Fruit fly (Drosophila melanogaster) whole organism, embryonic: ENCODE data around the gene CG7557.
A peak's percentile ranks its signal among the peaks of the same experiment; 100 is the strongest.

Source experiments
- Bgb ChIP-seq: fragments of 200-800 bp; sonication (Bioruptor generic); IDR thresholded peaks from 2 replicates; pipeline ENCODE4 v1.3.6; 2022; ENCODE audit warnings: missing biosample characterization, missing genetic modification characterization; ENCODE audit not compliant: partially characterized antibody
- CG10147 ChIP-seq: fragments of 200-800 bp; sonication (Bioruptor generic); optimal IDR thresholded peaks from 2 replicates; lab custom pipeline; 2019; ENCODE audit warnings: missing biosample characterization, mild to moderate bottlenecking, missing genetic modification characterization, moderate library complexity
- CG10431 ChIP-seq: fragments of 200-800 bp; sonication (Bioruptor generic); optimal IDR thresholded peaks from 3 replicates; lab custom pipeline; 2018; ENCODE audit warnings: missing biosample characterization, mild to moderate bottlenecking, missing genetic modification characterization
- CG11723 ChIP-seq: fragments of 200-800 bp; sonication (Bioruptor generic); optimal IDR thresholded peaks from 2 replicates; lab custom pipeline; 2017; ENCODE audit warnings: missing biosample characterization, mild to moderate bottlenecking, missing genetic modification characterization
- CG12299 ChIP-seq: fragments of 200-800 bp; sonication (Bioruptor generic); optimal IDR thresholded peaks from 2 replicates; lab custom pipeline; 2018; ENCODE audit warnings: missing biosample characterization, mild to moderate bottlenecking, missing genetic modification characterization
- CG16813 ChIP-seq: fragments of 200-800 bp; sonication (Bioruptor generic); IDR thresholded peaks from 3 replicates; pipeline ENCODE4 v1.3.6; 2022; ENCODE audit warnings: missing biosample characterization, missing genetic modification characterization; ENCODE audit not compliant: partially characterized antibody
- CG17912 ChIP-seq: fragments of 200-800 bp; sonication (Bioruptor generic); optimal IDR thresholded peaks from 2 replicates; lab custom pipeline; 2018; ENCODE audit warnings: missing biosample characterization, mild to moderate bottlenecking, missing genetic modification characterization
- CG1792 ChIP-seq: fragments of 200-800 bp; sonication (Bioruptor generic); optimal IDR thresholded peaks from 2 replicates; lab custom pipeline; 2016; ENCODE audit warnings: missing biosample characterization, missing genetic modification characterization
- CG31441 ChIP-seq: fragments of 200-800 bp; sonication (Bioruptor generic); IDR thresholded peaks from 2 replicates; pipeline ENCODE4 v1.3.6; 2022; ENCODE audit warnings: missing biosample characterization, missing genetic modification characterization
- CG32772 ChIP-seq: fragments of 200-800 bp; sonication (Bioruptor generic); IDR thresholded peaks from 2 replicates; pipeline ENCODE4 v1.3.6; 2022; ENCODE audit warnings: missing biosample characterization, missing genetic modification characterization
- CG3847 ChIP-seq: fragments of 200-800 bp; sonication (Bioruptor generic); IDR thresholded peaks from 2 replicates; pipeline ENCODE4 v1.3.6; 2022; ENCODE audit warnings: missing biosample characterization, missing genetic modification characterization
- CG4404 ChIP-seq: fragments of 200-800 bp; sonication (Bioruptor generic); IDR thresholded peaks from 2 replicates; pipeline ENCODE4 v1.3.6; 2022; ENCODE audit warnings: missing biosample characterization, missing genetic modification characterization
- CG5245 ChIP-seq: fragments of 200-800 bp; sonication (Bioruptor generic); optimal IDR thresholded peaks from 3 replicates; lab custom pipeline; 2016; ENCODE audit warnings: missing biosample characterization, missing genetic modification characterization
- CG7928 ChIP-seq: fragments of 200-800 bp; sonication (Bioruptor generic); optimal IDR thresholded peaks from 2 replicates; lab custom pipeline; 2017; ENCODE audit warnings: missing biosample characterization, mild to moderate bottlenecking, missing genetic modification characterization
- CG8765 ChIP-seq: fragments of 200-800 bp; sonication (Bioruptor generic); IDR thresholded peaks from 2 replicates; pipeline ENCODE4 v1.3.6; 2022; ENCODE audit warnings: missing biosample characterization, missing genetic modification characterization
- CG8924 ChIP-seq: fragments of 200-800 bp; optimal IDR thresholded peaks from 3 replicates; lab custom pipeline; 2019; ENCODE audit warnings: missing biosample characterization, mild to moderate bottlenecking, missing genetic modification characterization, moderate library complexity
- D19B ChIP-seq: fragments of 200-800 bp; sonication (Bioruptor generic); optimal IDR thresholded peaks from 2 replicates; lab custom pipeline; 2017; ENCODE audit warnings: missing biosample characterization, mild to moderate bottlenecking, missing genetic modification characterization
- Dip3 ChIP-seq: fragments of 200-800 bp; sonication (Bioruptor generic); optimal IDR thresholded peaks from 3 replicates; lab custom pipeline; 2016; ENCODE audit warnings: missing biosample characterization, missing genetic modification characterization
- Doc3 ChIP-seq: fragments of 200-800 bp; sonication (Bioruptor generic); IDR thresholded peaks from 3 replicates; pipeline ENCODE4 v1.3.6; 2022; ENCODE audit warnings: missing biosample characterization, missing genetic modification characterization; ENCODE audit not compliant: partially characterized antibody
- Ets65A ChIP-seq: fragments of 200-800 bp; sonication (Bioruptor generic); peaks from one replicate; lab custom pipeline; 2016; ENCODE audit warnings: missing biosample characterization, missing genetic modification characterization
- Gsc ChIP-seq: fragments of 200-800 bp; sonication (Bioruptor generic); IDR thresholded peaks from 2 replicates; pipeline ENCODE4 v1.3.6; 2022; ENCODE audit warnings: missing biosample characterization, missing genetic modification characterization
- HLH3B ChIP-seq: fragments of 200-800 bp; sonication (Bioruptor generic); IDR thresholded peaks from 2 replicates; pipeline ENCODE4 v1.3.6; 2022; ENCODE audit warnings: missing biosample characterization, missing genetic modification characterization
- Hr39 ChIP-seq: fragments of >200 bp; optimal IDR thresholded peaks from 2 replicates; lab custom pipeline; 2017
- Hr51 ChIP-seq, 2 experiments: fragments of 200-800 bp; sonication (Bioruptor generic); optimal IDR thresholded peaks; 2 replicates in 1 of 2; 3 replicates in 1 of 2; lab custom pipeline; 2016 to 2018; ENCODE audit warnings: missing biosample characterization in 2 of 2, missing genetic modification characterization in 2 of 2, mild to moderate bottlenecking in 1 of 2, moderate library complexity in 1 of 2
- Max ChIP-seq: fragments of 200-800 bp; sonication (Bioruptor generic); optimal IDR thresholded peaks from 2 replicates; lab custom pipeline; 2016; ENCODE audit warnings: missing biosample characterization, mild to moderate bottlenecking, missing genetic modification characterization
- Nf-YC ChIP-seq: fragments of 200-800 bp; optimal IDR thresholded peaks from 3 replicates; lab custom pipeline; 2019; ENCODE audit warnings: missing biosample characterization, mild to moderate bottlenecking, missing genetic modification characterization, moderate library complexity
- Optix ChIP-seq: fragments of 200-800 bp; sonication (Bioruptor generic); IDR thresholded peaks from 3 replicates; pipeline ENCODE4 v1.3.6; 2022; ENCODE audit warnings: missing biosample characterization, missing genetic modification characterization
- Sox100B ChIP-seq: fragments of 200-800 bp; sonication (Bioruptor generic); optimal IDR thresholded peaks from 3 replicates; lab custom pipeline; 2018; ENCODE audit warnings: missing biosample characterization, mild to moderate bottlenecking, missing genetic modification characterization
- Usf ChIP-seq: fragments of 200-800 bp; sonication (Bioruptor generic); optimal IDR thresholded peaks from 2 replicates; lab custom pipeline; 2017; ENCODE audit warnings: missing genotype, missing biosample characterization, missing genetic modification characterization
- bab2 ChIP-seq: fragments of 200-800 bp; sonication (Bioruptor generic); optimal IDR thresholded peaks from 2 replicates; lab custom pipeline; 2016; ENCODE audit warnings: missing biosample characterization, missing genetic modification characterization
- bbx ChIP-seq: fragments of 200-800 bp; sonication (Bioruptor generic); IDR thresholded peaks from 2 replicates; pipeline ENCODE4 v1.3.6; 2022; ENCODE audit warnings: missing biosample characterization, missing genetic modification characterization; ENCODE audit not compliant: partially characterized antibody
- cas ChIP-seq: fragments of 200-800 bp; sonication (Bioruptor generic); IDR thresholded peaks from 2 replicates; pipeline ENCODE4 v1.3.6; 2022; ENCODE audit warnings: missing biosample characterization, missing genetic modification characterization
- caup ChIP-seq: fragments of 200-800 bp; sonication (Bioruptor generic); optimal IDR thresholded peaks from 3 replicates; lab custom pipeline; 2017; ENCODE audit warnings: missing biosample characterization, mild to moderate bottlenecking, missing genetic modification characterization, moderate library complexity; ENCODE audit not compliant: severe bottlenecking
- chinmo ChIP-seq: fragments of 200-800 bp; sonication (Bioruptor generic); IDR thresholded peaks from 4 replicates; pipeline ENCODE4 v1.3.6; 2022; ENCODE audit warnings: missing biosample characterization, missing genetic modification characterization; ENCODE audit not compliant: partially characterized antibody
- chn ChIP-seq: fragments of 200-800 bp; sonication (Bioruptor generic); optimal IDR thresholded peaks from 2 replicates; lab custom pipeline; 2016; ENCODE audit warnings: missing biosample characterization, missing genetic modification characterization
- crc ChIP-seq: fragments of 200-800 bp; sonication (Bioruptor generic); optimal IDR thresholded peaks from 2 replicates; lab custom pipeline; 2016; ENCODE audit warnings: missing biosample characterization, missing genetic modification characterization
- da ChIP-seq: fragments of 200-800 bp; sonication (Bioruptor generic); optimal IDR thresholded peaks from 2 replicates; lab custom pipeline; 2016; ENCODE audit warnings: missing biosample characterization, missing genetic modification characterization
- en ChIP-seq: fragments of 200-800 bp; sonication (Bioruptor generic); optimal IDR thresholded peaks from 2 replicates; lab custom pipeline; 2016; ENCODE audit warnings: missing biosample characterization, missing genetic modification characterization
- ham ChIP-seq: fragments of 200-800 bp; sonication (Bioruptor generic); IDR thresholded peaks from 2 replicates; pipeline ENCODE4 v1.3.6; 2022; ENCODE audit warnings: missing biosample characterization, missing genetic modification characterization
- her ChIP-seq: fragments of 200-800 bp; sonication (Bioruptor generic); optimal IDR thresholded peaks from 2 replicates; lab custom pipeline; 2016; ENCODE audit warnings: missing biosample characterization, missing genetic modification characterization
- jumu ChIP-seq: fragments of 200-800 bp; sonication (Bioruptor generic); optimal IDR thresholded peaks from 3 replicates; lab custom pipeline; 2016; ENCODE audit warnings: missing biosample characterization, missing genetic modification characterization
- nerfin-2 ChIP-seq: fragments of 200-800 bp; sonication (Bioruptor generic); IDR thresholded peaks from 2 replicates; pipeline ENCODE4 v1.3.6; 2022; ENCODE audit warnings: missing biosample characterization, missing genetic modification characterization; ENCODE audit not compliant: partially characterized antibody
- org-1 ChIP-seq: fragments of 200-800 bp; sonication (Bioruptor generic); optimal IDR thresholded peaks from 2 replicates; lab custom pipeline; 2017; ENCODE audit warnings: missing biosample characterization, missing genetic modification characterization
- prd ChIP-seq, 3 experiments: fragments of >200 bp in 2 of 3; fragments of 200-800 bp in 1 of 3; sonication (Bioruptor generic) in 1 of 3; optimal IDR thresholded peaks in 2 of 3; IDR thresholded peaks in 1 of 3; 2 replicates in 2 of 3; 3 replicates in 1 of 3; pipeline versions ENCODE4 v1.3.6 to Lab custom; 2017 to 2022; ENCODE audit warnings: missing biosample characterization in 1 of 3, missing genetic modification characterization in 1 of 3
- seq ChIP-seq: fragments of 200-800 bp; sonication (Bioruptor generic); IDR thresholded peaks from 2 replicates; pipeline ENCODE4 v1.3.6; 2022; ENCODE audit warnings: missing biosample characterization, missing genetic modification characterization
- ssp ChIP-seq: fragments of 200-800 bp; sonication (Bioruptor generic); IDR thresholded peaks from 2 replicates; pipeline ENCODE4 v1.3.6; 2022; ENCODE audit warnings: missing biosample characterization, missing genetic modification characterization
- tap ChIP-seq: fragments of 200-800 bp; optimal IDR thresholded peaks from 3 replicates; lab custom pipeline; 2019; ENCODE audit warnings: missing biosample characterization, mild to moderate bottlenecking, missing genetic modification characterization, moderate library complexity
- trh ChIP-seq: fragments of 200-800 bp; sonication (Bioruptor generic); optimal IDR thresholded peaks from 2 replicates; lab custom pipeline; 2016; ENCODE audit warnings: missing biosample characterization, missing genetic modification characterization
- vfl ChIP-seq: fragments of 200-800 bp; sonication (Bioruptor generic); optimal IDR thresholded peaks from 2 replicates; lab custom pipeline; 2016; ENCODE audit warnings: missing biosample characterization, missing genetic modification characterization
- vvl ChIP-seq: fragments of 200-800 bp; sonication (Bioruptor generic); IDR thresholded peaks from 2 replicates; pipeline ENCODE4 v1.3.6; 2022; ENCODE audit warnings: missing biosample characterization, missing genetic modification characterization

The CG7557 gene

dm6 chr3L:11431251-11431925, 13.6 kb upstream of the CG7557 start (continued):
- peak; percentile 36 for TF ChIP-seq CG8924 (tag; lab: Kevin White, UChicago)
- TF ChIP-seq Hr51 (GFP tag; optimal IDR thresholded peaks at IDR 0.05; lab: Kevin White, UChicago), result peak; percentile 36 to 86
- no peak for TF ChIP-seq crc (GFP tag; lab: Kevin White, UChicago)
- no peak for TF ChIP-seq Gsc (GFP tag; lab: Robert Waterston, UW)
- TF ChIP-seq cas (GFP tag; lab: Robert Waterston, UW), result peak; percentile 39; the same call in 1 of the 2 replicates
- no peak for TF ChIP-seq Hr39 (lab: Kevin White, UChicago)
- no peak for TF ChIP-seq chinmo
- peak; percentile 12 for TF ChIP-seq en
- peak; percentile 30 for TF ChIP-seq trh (GFP tag; lab: Kevin White, UChicago)
- no peak for TF ChIP-seq CG10431 (GFP tag; lab: Kevin White, UChicago)
- TF ChIP-seq D19B (GFP tag; lab: Kevin White, UChicago), result peak; percentile 28
- TF ChIP-seq CG5245, result peak; percentile 49
- TF ChIP-seq ssp (GFP tag; lab: Robert Waterston, UW), result peak; percentile 53
- peak; percentile 68; the same call in 1 of the 2 replicates for TF ChIP-seq ham (GFP tag; lab: Robert Waterston, UW)
- peak; percentile 68 for TF ChIP-seq CG4404
- TF ChIP-seq Sox100B (GFP tag; lab: Kevin White, UChicago), result peak; percentile 8
- TF ChIP-seq CG11723 (GFP tag; lab: Kevin White, UChicago), result peak; percentile 65
- peak; percentile 65 for TF ChIP-seq CG31441 (GFP tag; lab: Robert Waterston, UW)
- TF ChIP-seq Nf-YC (tag; lab: Kevin White, UChicago), result no peak
- TF ChIP-seq Optix (GFP tag; lab: Robert Waterston, UW), result peak; percentile 81
- TF ChIP-seq Dip3 (GFP tag; lab: Kevin White, UChicago), result peak; percentile 64
- no peak for TF ChIP-seq nerfin-2 (GFP tag; lab: Robert Waterston, UW)
- TF ChIP-seq CG7928 (GFP tag; lab: Kevin White, UChicago), result no peak
- TF ChIP-seq CG17912 (GFP tag; lab: Kevin White, UChicago), result peak; percentile 36
- TF ChIP-seq CG8765 (GFP tag; lab: Robert Waterston, UW), result peak; percentile 60
- peak; percentile 78 for TF ChIP-seq CG32772 (GFP tag; lab: Robert Waterston, UW)
- peak; percentile 39 for TF ChIP-seq bab2 (GFP tag; lab: Kevin White, UChicago)
- TF ChIP-seq CG16813 (GFP tag; lab: Robert Waterston, UW), result no peak
- peak; percentile 85 for TF ChIP-seq vvl (GFP tag; lab: Robert Waterston, UW)
- no peak for TF ChIP-seq bbx
- peak; percentile 93 for TF ChIP-seq Ets65A (GFP tag; lab: Kevin White, UChicago)
- peak; percentile 26 for TF ChIP-seq caup (GFP tag; lab: Kevin White, UChicago)
- TF ChIP-seq org-1 (GFP tag; lab: Kevin White, UChicago), result peak; percentile 55
- TF ChIP-seq CG1792 (GFP tag; lab: Kevin White, UChicago), result no peak
- no peak for TF ChIP-seq Max (GFP tag; lab: Kevin White, UChicago)
- TF ChIP-seq da (GFP tag; lab: Kevin White, UChicago), result no peak
- TF ChIP-seq Bgb (GFP tag; lab: Robert Waterston, UW), result no peak
- peak; percentile 36 for TF ChIP-seq vfl (GFP tag; lab: Kevin White, UChicago)
- peak; percentile 26 for TF ChIP-seq CG12299 (tag; lab: Kevin White, UChicago)
- TF ChIP-seq Doc3, result no peak
- peak; percentile 34 for TF ChIP-seq jumu (GFP tag; lab: Kevin White, UChicago)
- peak; percentile 26 for TF ChIP-seq tap
- peak; percentile 74 for TF ChIP-seq seq (GFP tag; lab: Robert Waterston, UW)
- TF ChIP-seq Usf (GFP tag; lab: Kevin White, UChicago), result peak; percentile 56
- TF ChIP-seq prd (optimal IDR thresholded peaks at IDR 0.05; lab: Kevin White, UChicago), result no peak
- TF ChIP-seq prd (GFP tag; IDR thresholded peaks at IDR 0.05; lab: Robert Waterston, UW), result peak; percentile 85
- no peak for TF ChIP-seq CG10147
- TF ChIP-seq chn (GFP tag; lab: Kevin White, UChicago), result peak; percentile 63
- peak; percentile 75 for TF ChIP-seq HLH3B (GFP tag; lab: Robert Waterston, UW)
- TF ChIP-seq her (GFP tag; lab: Kevin White, UChicago), result no peak
- peak; percentile 75 for TF ChIP-seq CG3847
